Fruit fly (Drosophila melanogaster): ENCODE results near the gene CG6923.

DNA sequence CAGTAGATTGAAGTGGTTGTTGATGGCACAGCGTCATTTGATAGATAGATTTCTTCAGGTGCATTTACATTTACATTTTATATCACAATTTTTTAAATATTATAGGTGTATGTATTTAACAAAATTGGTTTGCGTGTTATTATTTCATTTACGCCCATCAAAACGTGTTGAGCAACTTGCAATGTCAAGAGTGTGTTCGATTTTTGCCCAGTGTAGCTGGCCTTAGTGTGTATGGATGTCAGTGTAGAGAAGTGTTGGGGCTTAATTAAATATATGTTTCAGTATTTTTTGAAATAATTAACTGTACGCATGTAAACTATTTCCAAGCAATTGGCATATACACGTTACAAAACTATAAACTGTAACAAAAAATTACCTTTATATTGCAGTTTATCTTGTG, 1.9 kb upstream of the CG6923 start:
- TF ChIP-seq pan (optimal IDR thresholded peaks at IDR 0.05) (no peak), usp (GFP tag; optimal IDR thresholded peaks at IDR 0.05) (no peak), lola (GFP tag; optimal IDR thresholded peaks at IDR 0.05) (no peak), Hr83 (GFP tag; optimal IDR thresholded peaks at IDR 0.05; ENCODE audit: poor library complexity, severe bottlenecking) (no peak), Abd-B (GFP tag; optimal IDR thresholded peaks at IDR 0.05) (no peak)
